Fruit fly (Drosophila melanogaster) whole organism, embryonic: ENCODE results near the gene Cdc7.

Experiments
- Awh ChIP-seq: fragments of 200-800 bp; sonication (Bioruptor generic); IDR thresholded peaks from 2 replicates; pipeline ENCODE4, ENCODE4 v1.3.6; 2022; ENCODE audit warnings: missing biosample characterization, missing genetic modification characterization
- CG12744 ChIP-seq: fragments of 200-800 bp; sonication (Bioruptor generic); optimal IDR thresholded peaks from 2 replicates; lab custom pipeline; 2016; ENCODE audit warnings: missing biosample characterization, missing genetic modification characterization
- CG13624 ChIP-seq: fragments of 200-800 bp; sonication (Bioruptor generic); optimal IDR thresholded peaks from 2 replicates; lab custom pipeline; 2016; ENCODE audit warnings: missing biosample characterization, missing genetic modification characterization
- CG15479 ChIP-seq: fragments of 200-800 bp; sonication (Bioruptor generic); optimal IDR thresholded peaks from 3 replicates; lab custom pipeline; 2019; ENCODE audit warnings: missing biosample characterization, mild to moderate bottlenecking, missing genetic modification characterization, moderate library complexity
- CG16815 ChIP-seq: fragments of 200-800 bp; sonication (Bioruptor generic); optimal IDR thresholded peaks from 3 replicates; lab custom pipeline; 2017; ENCODE audit warnings: missing biosample characterization, mild to moderate bottlenecking, missing genetic modification characterization
- CG17328 ChIP-seq: fragments of 200-800 bp; sonication (Bioruptor generic); IDR thresholded peaks from 2 replicates; pipeline ENCODE4 v1.3.6; 2022; ENCODE audit warnings: missing biosample characterization, missing genetic modification characterization
- CG17361 ChIP-seq: fragments of 200-800 bp; sonication (Bioruptor generic); IDR thresholded peaks from 3 replicates; pipeline ENCODE4 v1.3.6; 2022; ENCODE audit warnings: missing biosample characterization, missing genetic modification characterization
- CG17568 ChIP-seq: fragments of 200-800 bp; sonication (Bioruptor generic); optimal IDR thresholded peaks from 2 replicates; lab custom pipeline; 2018; ENCODE audit warnings: missing biosample characterization, mild to moderate bottlenecking, missing genetic modification characterization, moderate library complexity
- CG17612 ChIP-seq: fragments of 200-800 bp; sonication (Bioruptor generic); IDR thresholded peaks from 2 replicates; pipeline ENCODE4 v1.3.6; 2022; ENCODE audit warnings: missing biosample characterization, missing genetic modification characterization
- CG2202 ChIP-seq: fragments of 200-800 bp; sonication (Bioruptor generic); optimal IDR thresholded peaks from 2 replicates; lab custom pipeline; 2018; ENCODE audit warnings: missing biosample characterization, mild to moderate bottlenecking, missing genetic modification characterization
- CG2889 ChIP-seq: fragments of 200-800 bp; sonication (Bioruptor generic); IDR thresholded peaks from 3 replicates; pipeline ENCODE4 v1.3.6; 2022; ENCODE audit warnings: missing biosample characterization, missing genetic modification characterization
- CG3065 ChIP-seq: fragments of 200-800 bp; sonication (Bioruptor generic); optimal IDR thresholded peaks from 2 replicates; lab custom pipeline; 2016; ENCODE audit warnings: missing biosample characterization, missing genetic modification characterization
- CG3281 ChIP-seq: fragments of 200-800 bp; sonication (Bioruptor generic); optimal IDR thresholded peaks from 3 replicates; lab custom pipeline; 2017; ENCODE audit warnings: missing biosample characterization, mild to moderate bottlenecking, missing genetic modification characterization
- CG3407 ChIP-seq: fragments of 200-800 bp; sonication (Bioruptor generic); optimal IDR thresholded peaks from 2 replicates; lab custom pipeline; 2018; ENCODE audit warnings: missing biosample characterization, mild to moderate bottlenecking, missing genetic modification characterization
- CG4424 ChIP-seq: fragments of 200-800 bp; sonication (Bioruptor generic); optimal IDR thresholded peaks from 3 replicates; lab custom pipeline; 2016; ENCODE audit warnings: missing biosample characterization, missing genetic modification characterization
- CG5953 ChIP-seq: fragments of 200-800 bp; sonication (Bioruptor generic); IDR thresholded peaks from 2 replicates; pipeline ENCODE4 v1.3.6; 2022; ENCODE audit warnings: missing biosample characterization, missing genetic modification characterization
- CG8924 ChIP-seq: fragments of 200-800 bp; optimal IDR thresholded peaks from 3 replicates; lab custom pipeline; 2019; ENCODE audit warnings: missing biosample characterization, mild to moderate bottlenecking, missing genetic modification characterization, moderate library complexity
- CG9437 ChIP-seq: fragments of 200-800 bp; sonication (Bioruptor generic); optimal IDR thresholded peaks from 2 replicates; lab custom pipeline; 2018; ENCODE audit warnings: missing biosample characterization, mild to moderate bottlenecking, missing genetic modification characterization
- D19B ChIP-seq: fragments of 200-800 bp; sonication (Bioruptor generic); optimal IDR thresholded peaks from 2 replicates; lab custom pipeline; 2017; ENCODE audit warnings: missing biosample characterization, mild to moderate bottlenecking, missing genetic modification characterization
- Deaf1 ChIP-seq: fragments of 200-800 bp; optimal IDR thresholded peaks from 3 replicates; lab custom pipeline; 2019; ENCODE audit warnings: missing biosample characterization, mild to moderate bottlenecking, missing genetic modification characterization, moderate library complexity
- Dp ChIP-seq: fragments of 200-800 bp; sonication (Bioruptor generic); optimal IDR thresholded peaks from 2 replicates; lab custom pipeline; 2018; ENCODE audit warnings: missing biosample characterization, mild to moderate bottlenecking, missing genetic modification characterization, moderate library complexity
- Hmr ChIP-seq: fragments of 200-800 bp; sonication (Bioruptor generic); optimal IDR thresholded peaks from 3 replicates; lab custom pipeline; 2017; ENCODE audit warnings: mild to moderate bottlenecking, missing biosample characterization, missing genetic modification reagents, missing genetic modification characterization
- Hr3 ChIP-seq: fragments of 200-800 bp; sonication (Bioruptor generic); optimal IDR thresholded peaks from 3 replicates; lab custom pipeline; 2016; ENCODE audit warnings: missing biosample characterization, missing genetic modification characterization
- Jarid2 ChIP-seq: fragments of 200-800 bp; sonication (Bioruptor generic); optimal IDR thresholded peaks from 3 replicates; lab custom pipeline; 2017; ENCODE audit warnings: mild to moderate bottlenecking, missing biosample characterization, missing genetic modification reagents, missing genetic modification characterization
- Nf-YA ChIP-seq: fragments of 200-800 bp; sonication (Bioruptor generic); IDR thresholded peaks from 2 replicates; pipeline ENCODE4 v1.3.6; 2022; ENCODE audit warnings: missing biosample characterization, missing genetic modification characterization
- Six4 ChIP-seq: fragments of 200-800 bp; sonication (Bioruptor generic); optimal IDR thresholded peaks from 2 replicates; lab custom pipeline; 2016; ENCODE audit warnings: missing biosample characterization, missing genetic modification characterization
- Sry-δ ChIP-seq: fragments of 200-800 bp; sonication (Bioruptor generic); optimal IDR thresholded peaks from 2 replicates; lab custom pipeline; 2016; ENCODE audit warnings: missing biosample characterization, missing genetic modification characterization
- YL-1 ChIP-seq: fragments of 200-800 bp; sonication (Bioruptor generic); optimal IDR thresholded peaks from 3 replicates; lab custom pipeline; 2017; ENCODE audit warnings: missing biosample characterization, mild to moderate bottlenecking, missing genetic modification characterization
- ase ChIP-seq: fragments of 200-800 bp; sonication (Bioruptor generic); IDR thresholded peaks from 3 replicates; pipeline ENCODE4 v1.3.6; 2022; ENCODE audit warnings: missing biosample characterization, missing genetic modification characterization
- bsh ChIP-seq, 2 experiments: fragments of 200-800 bp; sonication (Bioruptor generic); optimal IDR thresholded peaks; 2 replicates each; lab custom pipeline; 2017 to 2018; ENCODE audit warnings: mild to moderate bottlenecking in 2 of 2, missing biosample characterization in 2 of 2, missing genetic modification characterization in 2 of 2, moderate library complexity in 1 of 2
- btn ChIP-seq: fragments of 200-800 bp; sonication (Bioruptor generic); optimal IDR thresholded peaks from 2 replicates; lab custom pipeline; 2016; ENCODE audit warnings: missing biosample characterization, missing genetic modification characterization
- chm ChIP-seq: fragments of 200-800 bp; sonication (Bioruptor generic); IDR thresholded peaks from 2 replicates; pipeline ENCODE4 v1.3.6; 2022; ENCODE audit warnings: missing biosample characterization, missing genetic modification characterization
- dati ChIP-seq: fragments of 200-800 bp; sonication (Bioruptor generic); IDR thresholded peaks from 2 replicates; pipeline ENCODE4 v1.3.6; 2022; ENCODE audit warnings: missing biosample characterization, missing genetic modification characterization
- dm ChIP-seq: fragments of 200-800 bp; sonication (Bioruptor generic); optimal IDR thresholded peaks from 3 replicates; lab custom pipeline; 2016; ENCODE audit warnings: missing biosample characterization, missing genetic modification characterization
- fd64A ChIP-seq: fragments of 200-800 bp; sonication (Bioruptor generic); optimal IDR thresholded peaks from 3 replicates; lab custom pipeline; 2018; ENCODE audit warnings: missing biosample characterization, mild to moderate bottlenecking, missing genetic modification characterization
- gcm2 ChIP-seq: fragments of 200-800 bp; sonication (Bioruptor generic); optimal IDR thresholded peaks from 2 replicates; lab custom pipeline; 2016; ENCODE audit warnings: missing biosample characterization, missing genetic modification characterization
- gsb ChIP-seq: fragments of 200-800 bp; sonication (Bioruptor generic); IDR thresholded peaks from 2 replicates; pipeline ENCODE4 v1.3.6; 2022; ENCODE audit warnings: missing biosample characterization, missing genetic modification characterization
- gsb-n ChIP-seq: fragments of 200-800 bp; sonication (Bioruptor generic); optimal IDR thresholded peaks from 3 replicates; lab custom pipeline; 2018; ENCODE audit warnings: missing biosample characterization, mild to moderate bottlenecking, missing genetic modification characterization
- her ChIP-seq: fragments of 200-800 bp; sonication (Bioruptor generic); optimal IDR thresholded peaks from 2 replicates; lab custom pipeline; 2016; ENCODE audit warnings: missing biosample characterization, missing genetic modification characterization
- hth ChIP-seq: fragments of >200 bp; optimal IDR thresholded peaks from 2 replicates; lab custom pipeline; 2017; ENCODE audit warnings: inconsistent platforms
- kni ChIP-seq: fragments of 200-800 bp; sonication (Bioruptor generic); optimal IDR thresholded peaks from 3 replicates; lab custom pipeline; 2017; ENCODE audit warnings: mild to moderate bottlenecking, missing biosample characterization, missing genetic modification reagents, missing genetic modification characterization
- lab ChIP-seq: fragments of 200-800 bp; sonication (Bioruptor generic); optimal IDR thresholded peaks from 3 replicates; lab custom pipeline; 2017; ENCODE audit warnings: missing biosample characterization, missing genetic modification characterization, mild to moderate bottlenecking, moderate library complexity, missing genetic modification reagents
- luna ChIP-seq: fragments of 200-800 bp; sonication (Bioruptor generic); optimal IDR thresholded peaks from 2 replicates; lab custom pipeline; 2016; ENCODE audit warnings: missing biosample characterization, missing genetic modification characterization
- mam ChIP-seq: fragments of 200-800 bp; sonication (Bioruptor generic); optimal IDR thresholded peaks from 3 replicates; lab custom pipeline; 2016; ENCODE audit warnings: missing biosample characterization, missing genetic modification characterization
- nau ChIP-seq: fragments of 200-800 bp; sonication (Bioruptor generic); optimal IDR thresholded peaks from 3 replicates; lab custom pipeline; 2017; ENCODE audit warnings: missing biosample characterization, mild to moderate bottlenecking, missing genetic modification characterization, missing genetic modification reagents
- pum ChIP-seq: fragments of 200-800 bp; sonication (Bioruptor generic); optimal IDR thresholded peaks from 2 replicates; lab custom pipeline; 2016; ENCODE audit warnings: missing biosample characterization, missing genetic modification characterization
- sima ChIP-seq: fragments of 200-800 bp; sonication (Bioruptor generic); optimal IDR thresholded peaks from 2 replicates; lab custom pipeline; 2016; ENCODE audit warnings: missing biosample characterization, missing genetic modification characterization
- so ChIP-seq: fragments of 200-800 bp; sonication (Bioruptor generic); IDR thresholded peaks from 3 replicates; pipeline ENCODE4 v1.3.6; 2022; ENCODE audit warnings: missing biosample characterization, missing genetic modification characterization
- usp ChIP-seq: fragments of >200 bp; optimal IDR thresholded peaks from 2 replicates; lab custom pipeline; 2017; ENCODE audit warnings: missing biosample characterization, missing genetic modification characterization
- zen2 ChIP-seq: fragments of 200-800 bp; sonication (Bioruptor generic); IDR thresholded peaks from 3 replicates; pipeline ENCODE4 v1.3.6; 2022; ENCODE audit warnings: missing biosample characterization, missing genetic modification characterization; ENCODE audit not compliant: partially characterized antibody
- zfh1 ChIP-seq: fragments of 200-800 bp; sonication (Bioruptor generic); IDR thresholded peaks from 3 replicates; pipeline ENCODE4 v1.3.6; 2022; ENCODE audit warnings: missing biosample characterization, missing genetic modification characterization

Gene Cdc7

DNA sequence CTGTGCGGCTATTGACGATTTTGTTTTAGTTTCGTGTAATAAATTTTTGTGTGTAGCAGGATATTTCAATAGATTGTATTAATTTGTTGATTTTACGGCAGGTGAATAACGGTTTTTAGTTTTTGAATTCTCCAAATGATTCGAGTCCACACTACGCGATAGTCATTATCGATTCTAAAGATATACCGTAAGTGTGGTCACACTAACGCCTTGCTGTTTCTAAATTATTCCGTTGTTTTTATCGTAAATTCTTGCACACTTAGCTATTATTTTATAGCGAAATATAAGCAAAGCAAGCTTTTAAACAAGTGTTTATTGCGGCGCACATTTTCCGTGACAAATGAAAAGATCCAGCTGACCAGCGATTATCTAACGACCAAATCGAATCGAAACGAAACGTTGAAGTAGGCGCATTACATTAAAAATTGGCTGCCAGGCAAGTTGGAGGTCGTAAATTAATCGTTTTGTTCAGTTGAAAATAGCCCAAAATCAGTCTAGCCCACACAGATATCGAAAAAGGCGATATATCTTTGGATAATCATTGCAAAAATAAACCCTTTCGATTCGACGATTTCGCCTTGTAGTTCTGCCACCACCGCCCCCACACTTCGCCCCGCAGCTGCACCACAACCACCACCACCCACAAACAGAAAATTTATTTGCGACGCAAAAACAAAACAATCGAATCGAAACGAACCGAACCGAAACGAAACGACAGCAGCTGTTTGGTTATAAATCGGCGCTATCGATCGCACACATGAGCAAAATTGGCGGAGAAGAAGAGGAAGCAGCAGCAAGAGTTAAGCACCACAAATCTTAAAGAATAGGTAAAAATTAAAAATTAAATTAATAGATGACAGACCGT lies 29.5 kb downstream of the Cdc7 start, which contains the start of gene Pink1 (continued):
- no peak for TF ChIP-seq Hr3 (GFP tag; lab: Kevin White, UChicago)
- peak; percentile 91 for TF ChIP-seq CG13624
- no peak for TF ChIP-seq CG17361
- no peak for TF ChIP-seq CG4424 (GFP tag; lab: Kevin White, UChicago)
- TF ChIP-seq CG8924: no peak
- no peak for TF ChIP-seq CG5953 (GFP tag; lab: Robert Waterston, UW)
- TF ChIP-seq gcm2: no peak
- no peak for TF ChIP-seq so (GFP tag; lab: Robert Waterston, UW)
- no peak for TF ChIP-seq sima (GFP tag; lab: Kevin White, UChicago)
- no peak for TF ChIP-seq CG16815
- no peak for TF ChIP-seq ase (GFP tag; lab: Robert Waterston, UW)
- TF ChIP-seq CG3281 (GFP tag; lab: Kevin White, UChicago): no peak
- no peak for TF ChIP-seq CG3065
- no peak for TF ChIP-seq btn (GFP tag; lab: Kevin White, UChicago)
- no peak for TF ChIP-seq kni (GFP tag; lab: Kevin White, UChicago)
- no peak for TF ChIP-seq zen2 (GFP tag; lab: Robert Waterston, UW)
- no peak for TF ChIP-seq hth
- TF ChIP-seq chm (GFP tag; lab: Robert Waterston, UW): no peak
- peak; percentile 70 for TF ChIP-seq YL-1 (GFP tag; lab: Kevin White, UChicago)
- peak; percentile 66 for TF ChIP-seq Sry-δ (GFP tag; lab: Kevin White, UChicago)
- no peak for TF ChIP-seq gsb (GFP tag; lab: Robert Waterston, UW)
- no peak for TF ChIP-seq CG2889 (GFP tag; lab: Robert Waterston, UW)
- TF ChIP-seq fd64A (GFP tag; lab: Kevin White, UChicago): no peak
- TF ChIP-seq bsh (GFP tag; optimal IDR thresholded peaks at IDR 0.05; lab: Kevin White, UChicago): no peak
- TF ChIP-seq Jarid2 (GFP tag; lab: Kevin White, UChicago): no peak
- TF ChIP-seq dm (GFP tag; lab: Kevin White, UChicago): no peak
- peak; percentile 89 for TF ChIP-seq Deaf1
- TF ChIP-seq CG3407 (GFP tag; lab: Kevin White, UChicago): no peak
- no peak for TF ChIP-seq usp (GFP tag; lab: Kevin White, UChicago)
- TF ChIP-seq CG15479 (GFP tag; lab: Kevin White, UChicago): no peak
- TF ChIP-seq zfh1: no peak
- no peak for TF ChIP-seq pum (GFP tag; lab: Kevin White, UChicago)
- TF ChIP-seq Nf-YA (GFP tag; lab: Robert Waterston, UW): no peak
- no peak for TF ChIP-seq Six4 (GFP tag; lab: Kevin White, UChicago)
- no peak for TF ChIP-seq CG17612 (GFP tag; lab: Robert Waterston, UW)
- TF ChIP-seq nau (GFP tag; lab: Kevin White, UChicago): no peak
- no peak for TF ChIP-seq CG12744 (GFP tag; lab: Kevin White, UChicago)
- TF ChIP-seq luna (GFP tag; lab: Kevin White, UChicago): no peak
- peak; percentile 12 for TF ChIP-seq Dp (GFP tag; lab: Kevin White, UChicago)
- no peak for TF ChIP-seq lab
- TF ChIP-seq CG17328 (GFP tag; lab: Robert Waterston, UW): no peak
- TF ChIP-seq D19B: no peak
- no peak for TF ChIP-seq her
- TF ChIP-seq dati (GFP tag; lab: Robert Waterston, UW): no peak
- TF ChIP-seq Hmr (GFP tag; lab: Kevin White, UChicago): no peak
- TF ChIP-seq CG9437 (GFP tag; lab: Kevin White, UChicago): no peak
- no peak for TF ChIP-seq CG2202 (tag; lab: Kevin White, UChicago)
- no peak for TF ChIP-seq mam
- TF ChIP-seq Awh (GFP tag; lab: Robert Waterston, UW): no peak
- TF ChIP-seq CG17568 (GFP tag; lab: Kevin White, UChicago): no peak
- TF ChIP-seq gsb-n: no peak
